Fruit fly (Drosophila melanogaster): ENCODE measurements around the gene RhoGAP71E.

RhoGAP71E gene

dm6 chr3L:15587445-15588381 is 947 bp upstream of the RhoGAP71E start, which contains the start of gene CG7656 (continued):
- peak; percentile 15; the same call in 1 of the 2 replicates for TF ChIP-seq CG4404 (GFP tag; IDR thresholded peaks at IDR 0.05)
- no peak for TF ChIP-seq inv (GFP tag; IDR thresholded peaks at IDR 0.05; ENCODE audit: partially characterized antibody)
- peak; percentile 77 for TF ChIP-seq ERR (GFP tag; optimal IDR thresholded peaks at IDR 0.05)
- peak; percentile 39 for TF ChIP-seq CG17359 (tag; optimal IDR thresholded peaks at IDR 0.05)

dm6 chr3L:15589746-15590145 is 1.1 kb downstream of the RhoGAP71E start:
- TF ChIP-seq CG15514 (GFP tag; optimal IDR thresholded peaks at IDR 0.05) (no peak), Fer3 (tag; optimal IDR thresholded peaks at IDR 0.05) (no peak), jumu (GFP tag; optimal IDR thresholded peaks at IDR 0.05) (peak; percentile 5), Ada2b (GFP tag; IDR thresholded peaks at IDR 0.05) (0 out of 2 replicates have a peak, but pooled peaks have one; percentile 23), CG4360 (GFP tag; IDR thresholded peaks at IDR 0.05) (0 out of 2 replicates have a peak, but pooled peaks have one; percentile 10), pb (GFP tag; optimal IDR thresholded peaks at IDR 0.05) (peak; percentile 29), peb (GFP tag; IDR thresholded peaks at IDR 0.05) (no peak), CG11696 (GFP tag; IDR thresholded peaks at IDR 0.05) (peak; percentile 81), tio (GFP tag; optimal IDR thresholded peaks at IDR 0.05) (no peak), CG6791 (GFP tag; IDR thresholded peaks at IDR 0.05; ENCODE audit: partially characterized antibody) (0 out of 3 replicates have a peak, but pooled peaks have one; percentile 1), sob (GFP tag; IDR thresholded peaks at IDR 0.05) (0 out of 2 replicates have a peak, but pooled peaks have one; percentile 15), H2.0 (GFP tag; IDR thresholded peaks at IDR 0.05) (0 out of 2 replicates have a peak, but pooled peaks have one; percentile 11), CG11456 (GFP tag; IDR thresholded peaks at IDR 0.05) (peak; percentile 24; the same call in 1 of the 3 replicates), Hmr (GFP tag; optimal IDR thresholded peaks at IDR 0.05) (no peak), ac (GFP tag; optimal IDR thresholded peaks at IDR 0.05) (no peak), Ptx1 (GFP tag; IDR thresholded peaks at IDR 0.05) (0 out of 2 replicates have a peak, but pooled peaks have one; percentile 25), Neu2 (GFP tag; optimal IDR thresholded peaks at IDR 0.05; ENCODE audit: borderline replicate concordance) (no peak), CG6254 (GFP tag; optimal IDR thresholded peaks at IDR 0.05) (no peak), Ets65A (GFP tag) (peak; percentile 55), CG6175 (GFP tag; IDR thresholded peaks at IDR 0.05) (0 out of 3 replicates have a peak, but pooled peaks have one; percentile 39), CG32532 (GFP tag; IDR thresholded peaks at IDR 0.05) (0 out of 2 replicates have a peak, but pooled peaks have one; percentile 16), CG10431 (GFP tag; optimal IDR thresholded peaks at IDR 0.05) (no peak), pros (GFP tag; optimal IDR thresholded peaks at IDR 0.05) (no peak), CG11398 (GFP tag; optimal IDR thresholded peaks at IDR 0.05) (no peak), Ssrp (tag; optimal IDR thresholded peaks at IDR 0.05) (no peak), CG3838 (GFP tag; optimal IDR thresholded peaks at IDR 0.05) (no peak), pho (GFP tag; optimal IDR thresholded peaks at IDR 0.05) (no peak), gsb-n (tag; optimal IDR thresholded peaks at IDR 0.05) (no peak), CG15479 (GFP tag; optimal IDR thresholded peaks at IDR 0.05) (no peak), Rfx (GFP tag; IDR thresholded peaks at IDR 0.05) (no peak), prd (optimal IDR thresholded peaks at IDR 0.05) (no peak), prd (GFP tag; IDR thresholded peaks at IDR 0.05) (0 out of 3 replicates have a peak, but pooled peaks have one; percentile 11), row (GFP tag; IDR thresholded peaks at IDR 0.05) (peak; percentile 17; the same call in 1 of the 3 replicates), grn (GFP tag; optimal IDR thresholded peaks at IDR 0.05) (no peak), CG32772 (GFP tag; IDR thresholded peaks at IDR 0.05) (0 out of 2 replicates have a peak, but pooled peaks have one; percentile 40), Lim3 (GFP tag; IDR thresholded peaks at IDR 0.05) (no peak), CG13424 (tag; optimal IDR thresholded peaks at IDR 0.05) (no peak)

All from whole organism, embryonic.